Worm (Caenorhabditis elegans) whole organism, late embryonic: ENCODE results near the gene srx-134.

Experiments used
- F13H6.1 ChIP-seq: sonication (generic microtip); optimal IDR thresholded peaks from 2 replicates; lab custom pipeline; 2016; ENCODE audit warnings: missing genetic modification characterization, missing compliant biosample characterization
- K02D7.2 ChIP-seq: sonication (generic microtip); optimal IDR thresholded peaks from 2 replicates; lab custom pipeline; 2017; ENCODE audit warnings: mild to moderate bottlenecking, missing genetic modification characterization, missing compliant biosample characterization
- Y22D7AL.16 ChIP-seq: sonication (generic microtip); optimal IDR thresholded peaks from 2 replicates; lab custom pipeline; 2016; ENCODE audit warnings: missing genetic modification characterization, missing compliant biosample characterization
- lim-6 ChIP-seq: sonication (generic microtip); optimal IDR thresholded peaks from 2 replicates; lab custom pipeline; 2016; ENCODE audit warnings: missing genetic modification characterization, missing compliant biosample characterization
- pqm-1 ChIP-seq: sonication (generic microtip); optimal IDR thresholded peaks from 2 replicates; lab custom pipeline; 2016; ENCODE audit warnings: missing genetic modification characterization, missing compliant biosample characterization
- syd-9 ChIP-seq: sonication (generic microtip); optimal IDR thresholded peaks from 2 replicates; lab custom pipeline; 2016; ENCODE audit warnings: mild to moderate bottlenecking, missing genetic modification characterization, moderate library complexity, missing compliant biosample characterization
- tbx-7 ChIP-seq: sonication (generic microtip); optimal IDR thresholded peaks from 2 replicates; lab custom pipeline; 2016; ENCODE audit warnings: missing genotype, missing genetic modification characterization, missing compliant biosample characterization
- ztf-16 ChIP-seq: sonication (generic microtip); optimal IDR thresholded peaks from 2 replicates; lab custom pipeline; 2017; ENCODE audit warnings: missing genetic modification characterization, missing compliant biosample characterization

DNA sequence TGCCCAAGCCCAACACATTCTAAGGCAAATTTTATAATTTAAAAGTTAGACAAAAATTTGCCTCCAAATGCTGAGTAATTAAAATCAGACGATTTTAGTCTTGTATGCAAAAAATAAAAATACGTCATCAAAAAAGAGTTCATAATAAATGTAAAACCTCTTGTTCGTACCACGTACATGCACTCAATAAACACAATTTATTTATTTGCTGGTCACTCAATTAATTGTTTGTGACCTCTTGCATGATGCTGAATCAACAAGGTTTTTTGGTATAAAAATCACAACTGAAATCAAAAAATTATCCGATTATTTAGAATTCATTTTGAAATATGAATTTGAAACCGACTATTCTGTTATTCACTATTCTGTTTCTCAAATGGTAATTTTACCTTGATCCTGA lies 6.1 kb downstream of the srx-134 start, which contains the start of gene hpx-2:
- TF ChIP-seq F13H6.1 (tag; lab: Kevin White, UChicago) (no peak), ztf-16 (tag; lab: Kevin White, UChicago) (no peak), syd-9 (tag; lab: Kevin White, UChicago) (no peak), lim-6 (tag; lab: Kevin White, UChicago) (no peak), Y22D7AL.16 (tag; lab: Kevin White, UChicago) (no peak), pqm-1 (tag; lab: Kevin White, UChicago) (no peak), K02D7.2 (tag; lab: Kevin White, UChicago) (no peak), tbx-7 (tag; lab: Kevin White, UChicago) (no peak)
